Fruit fly (Drosophila melanogaster) whole organism, wandering third instar larva: ENCODE results near the gene Ir67b.

ENCODE experiments used
- Hr83 ChIP-seq: fragments of 200-300 bp; sonication (Bioruptor generic); optimal IDR thresholded peaks from 2 replicates; lab custom pipeline; 2016; ENCODE audit warnings: missing biosample characterization, mild to moderate bottlenecking, missing genetic modification characterization, moderate library complexity; ENCODE audit not compliant: poor library complexity, severe bottlenecking
- Myc ChIP-seq: fragments of >200 bp; optimal IDR thresholded peaks from 2 replicates; lab custom pipeline; 2017
- Rel ChIP-seq, 2 experiments: fragments of 200-800 bp; sonication (Bioruptor generic) in 1 of 2; optimal IDR thresholded peaks; 2 replicates in 1 of 2; 3 replicates in 1 of 2; lab custom pipeline; 2016 to 2019; ENCODE audit warnings: mild to moderate bottlenecking in 2 of 2, missing biosample characterization in 2 of 2, missing genetic modification characterization in 2 of 2, moderate library complexity in 1 of 2
- dl ChIP-seq, 2 experiments: fragments of 175-275, 200-275 bp in 1 of 2; fragments of 200-275 bp in 1 of 2; sonication (Bioruptor generic); optimal IDR thresholded peaks; lab custom pipeline; 2018; ENCODE audit warnings: mild to moderate bottlenecking in 2 of 2, missing biosample characterization in 2 of 2, missing genetic modification characterization in 2 of 2, moderate library complexity in 2 of 2; ENCODE audit not compliant: partially characterized antibody in 2 of 2, insufficient read depth in 1 of 2
- h ChIP-seq: fragments of 200-800 bp; sonication (Bioruptor generic); optimal IDR thresholded peaks from 3 replicates; lab custom pipeline; 2016; ENCODE audit warnings: missing biosample characterization, mild to moderate bottlenecking, missing genetic modification characterization
- pan ChIP-seq: fragments of >200 bp; optimal IDR thresholded peaks from 2 replicates; lab custom pipeline; 2017

DNA sequence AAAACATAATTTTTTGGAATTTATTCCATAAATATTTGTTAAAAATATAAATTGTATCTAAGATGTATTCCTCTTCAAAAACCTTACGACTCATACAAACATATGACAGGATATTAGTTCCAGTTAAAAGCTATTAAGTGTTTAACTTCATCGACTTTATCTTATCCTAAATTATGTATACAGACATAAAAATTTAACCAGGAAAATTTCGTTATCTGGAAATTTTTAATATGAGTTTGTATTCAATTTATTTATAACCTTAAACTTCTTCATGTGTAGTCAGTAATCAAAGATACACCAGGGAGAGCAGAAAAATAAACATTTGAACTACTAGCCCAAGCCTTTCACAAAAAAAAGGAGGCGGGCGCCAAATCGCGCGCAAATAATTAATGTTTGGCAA lies 2.3 kb downstream of the Ir67b start:
- no peak for TF ChIP-seq pan (lab: Kevin White, UChicago)
- no peak for TF ChIP-seq Myc (lab: Kevin White, UChicago)
- no peak for TF ChIP-seq dl (GFP tag; optimal IDR thresholded peaks at IDR 0.05; lab: Kevin White, UChicago; ENCODE audit: insufficient read depth in 1 of 2, partially characterized antibody in 2 of 2)
- TF ChIP-seq Rel (GFP tag; optimal IDR thresholded peaks at IDR 0.05; lab: Kevin White, UChicago), result no peak
- TF ChIP-seq Rel (tag; optimal IDR thresholded peaks at IDR 0.05; lab: Kevin White, UChicago), result no peak
- no peak for TF ChIP-seq h (GFP tag; lab: Kevin White, UChicago)
- TF ChIP-seq Hr83 (GFP tag; lab: Kevin White, UChicago), result no peak
